Worm (Caenorhabditis elegans) whole organism, mixed stage, embryonic: ENCODE measurements around the gene F49F1.12.
A peak's percentile ranks its signal among the peaks of the same experiment; 100 is the strongest.
"Not testable (repeated sequence)": the region's sequence is repeated elsewhere in the genome, so short reads cannot be mapped to it uniquely, and the experiment has no call there.

Experiments
- bed-3 ChIP-seq: fragments of 200-800 bp; sonication (Bioruptor generic); optimal IDR thresholded peaks from 3 replicates; lab custom pipeline; 2018; ENCODE audit warnings: mild to moderate bottlenecking, missing genetic modification characterization, moderate library complexity, missing compliant biosample characterization
- blmp-1 ChIP-seq: fragments of 150-350 bp; optimal IDR thresholded peaks from 2 replicates; lab custom pipeline; 2014; ENCODE audit warnings: missing biosample characterization, missing genetic modification characterization
- ceh-39 ChIP-seq: fragments of 150-350 bp; optimal IDR thresholded peaks from 2 replicates; lab custom pipeline; 2014; ENCODE audit warnings: missing biosample characterization, missing genetic modification characterization
- ceh-43 ChIP-seq: fragments of 200-800 bp; sonication (Bioruptor generic); optimal IDR thresholded peaks from 2 replicates; lab custom pipeline; 2018; ENCODE audit warnings: mild to moderate bottlenecking, missing genetic modification characterization, moderate library complexity, missing compliant biosample characterization
- ceh-83 ChIP-seq: fragments of 200-800 bp; sonication (Bioruptor generic); optimal IDR thresholded peaks from 2 replicates; lab custom pipeline; 2018; ENCODE audit warnings: mild to moderate bottlenecking, missing genetic modification characterization, missing compliant biosample characterization
- ces-1 ChIP-seq: fragments of 150-350 bp; optimal IDR thresholded peaks from 2 replicates; lab custom pipeline; 2014; ENCODE audit warnings: missing biosample characterization, missing genetic modification reagents, missing genetic modification characterization
- cnd-1 ChIP-seq: fragments of 200-800 bp; sonication (Bioruptor generic); optimal IDR thresholded peaks from 2 replicates; lab custom pipeline; 2018; ENCODE audit warnings: mild to moderate bottlenecking, missing genetic modification characterization, missing compliant biosample characterization
- elt-1 ChIP-seq: sonication (generic microtip); optimal IDR thresholded peaks from 2 replicates; lab custom pipeline; 2017; ENCODE audit warnings: missing genetic modification characterization, mild to moderate bottlenecking, missing compliant biosample characterization, antibody characterized with exemption, moderate library complexity, borderline replicate concordance; ENCODE audit not compliant: insufficient read depth
- elt-3 ChIP-seq: fragments of 150-350 bp; optimal IDR thresholded peaks from 2 replicates; lab custom pipeline; 2014; ENCODE audit warnings: missing biosample characterization, missing genetic modification characterization
- lin-13 ChIP-seq: fragments of 150-350 bp; optimal IDR thresholded peaks from 2 replicates; lab custom pipeline; 2014; ENCODE audit warnings: missing biosample characterization, missing genetic modification characterization
- lin-32 ChIP-seq: fragments of 200-800 bp; sonication (Bioruptor generic); optimal IDR thresholded peaks from 2 replicates; lab custom pipeline; 2018; ENCODE audit warnings: mild to moderate bottlenecking, missing genetic modification characterization, missing compliant biosample characterization
- lsy-2 ChIP-seq: fragments of 150-350 bp; optimal IDR thresholded peaks from 2 replicates; lab custom pipeline; 2014; ENCODE audit warnings: missing biosample characterization, missing genetic modification characterization
- mab-5 ChIP-seq: fragments of 150-350 bp; optimal IDR thresholded peaks from 2 replicates; lab custom pipeline; 2014; ENCODE audit warnings: missing biosample characterization, missing genetic modification characterization
- mep-1 ChIP-seq: fragments of 150-350 bp; optimal IDR thresholded peaks from 2 replicates; lab custom pipeline; 2017; ENCODE audit warnings: missing biosample characterization, missing genetic modification reagents, missing genetic modification characterization, inconsistent platforms
- mls-2 ChIP-seq: sonication (generic microtip); optimal IDR thresholded peaks from 2 replicates; lab custom pipeline; 2016; ENCODE audit warnings: mild to moderate bottlenecking, missing genetic modification characterization, moderate library complexity, missing compliant biosample characterization
- nhr-12 ChIP-seq: fragments of 150-350 bp; optimal IDR thresholded peaks from 2 replicates; lab custom pipeline; 2014; ENCODE audit warnings: missing biosample characterization, missing genetic modification characterization
- nhr-2 ChIP-seq: fragments of 150-350 bp; optimal IDR thresholded peaks from 2 replicates; lab custom pipeline; 2014; ENCODE audit warnings: missing biosample characterization, missing genetic modification characterization
- nhr-237 ChIP-seq: fragments of 150-350 bp; optimal IDR thresholded peaks from 2 replicates; lab custom pipeline; 2014; ENCODE audit warnings: missing biosample characterization, missing genetic modification characterization
- nhr-28 ChIP-seq: fragments of 150-350 bp; optimal IDR thresholded peaks from 2 replicates; lab custom pipeline; 2014; ENCODE audit warnings: missing biosample characterization, missing genetic modification characterization
- sem-2 ChIP-seq: fragments of 200-800 bp; sonication (Bioruptor generic); optimal IDR thresholded peaks from 2 replicates; lab custom pipeline; 2018; ENCODE audit warnings: mild to moderate bottlenecking, missing genetic modification characterization, missing compliant biosample characterization
- snpc-4 ChIP-seq: fragments of 150-350 bp; optimal IDR thresholded peaks from 2 replicates; lab custom pipeline; 2014; ENCODE audit warnings: missing biosample characterization, missing genetic modification characterization
- sptf-1 ChIP-seq: sonication (generic microtip); optimal IDR thresholded peaks from 2 replicates; lab custom pipeline; 2017; ENCODE audit warnings: mild to moderate bottlenecking, missing genetic modification characterization, moderate library complexity, missing compliant biosample characterization
- tbx-8 ChIP-seq: fragments of 200-800 bp; sonication (Bioruptor generic); optimal IDR thresholded peaks from 2 replicates; lab custom pipeline; 2018; ENCODE audit warnings: mild to moderate bottlenecking, missing genetic modification characterization, moderate library complexity, missing compliant biosample characterization
- unc-120 ChIP-seq: sonication (generic microtip); optimal IDR thresholded peaks from 2 replicates; lab custom pipeline; 2017; ENCODE audit warnings: missing genetic modification characterization, missing compliant biosample characterization; ENCODE audit not compliant: poor library complexity, severe bottlenecking
- unc-62 ChIP-seq: fragments of 150-350 bp; optimal IDR thresholded peaks from 2 replicates; lab custom pipeline; 2014; ENCODE audit warnings: missing biosample characterization, missing genetic modification reagents, missing genetic modification characterization
- zip-8 ChIP-seq: fragments of 150-350 bp; optimal IDR thresholded peaks from 2 replicates; lab custom pipeline; 2014; ENCODE audit warnings: missing biosample characterization, missing genetic modification characterization
- ztf-11 ChIP-seq: fragments of 150-350 bp; optimal IDR thresholded peaks from 2 replicates; lab custom pipeline; 2014; ENCODE audit warnings: missing biosample characterization, missing genetic modification characterization

Gene F49F1.12

DNA sequence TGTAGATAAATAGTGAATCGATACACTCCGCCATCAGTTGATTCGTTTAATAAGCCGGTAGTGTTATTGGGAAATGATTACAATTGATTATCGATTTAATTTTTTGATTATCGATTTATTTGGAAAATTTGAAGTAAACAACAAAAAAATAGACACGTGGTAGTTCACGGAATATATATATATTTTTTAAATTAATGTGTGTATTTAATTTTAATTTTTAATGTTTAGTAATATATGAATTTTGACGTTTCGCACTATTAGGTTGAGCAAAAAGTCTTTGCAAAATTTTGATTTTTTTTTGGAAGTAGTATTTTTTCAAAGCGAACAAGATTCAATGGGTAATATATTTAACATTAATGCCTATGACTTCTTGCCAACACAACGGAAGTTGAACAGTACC lies at the start of gene F49F1.12:
F49F1.12 (minus strand) TSS at position 101 of the 400 bp plus-strand sequence.
- not testable (repeated sequence) for TF ChIP-seq nhr-12; bed-3 (GFP tag; lab: Kevin White, UChicago); nhr-2 (tag; lab: Kevin White, UChicago)

DNA sequence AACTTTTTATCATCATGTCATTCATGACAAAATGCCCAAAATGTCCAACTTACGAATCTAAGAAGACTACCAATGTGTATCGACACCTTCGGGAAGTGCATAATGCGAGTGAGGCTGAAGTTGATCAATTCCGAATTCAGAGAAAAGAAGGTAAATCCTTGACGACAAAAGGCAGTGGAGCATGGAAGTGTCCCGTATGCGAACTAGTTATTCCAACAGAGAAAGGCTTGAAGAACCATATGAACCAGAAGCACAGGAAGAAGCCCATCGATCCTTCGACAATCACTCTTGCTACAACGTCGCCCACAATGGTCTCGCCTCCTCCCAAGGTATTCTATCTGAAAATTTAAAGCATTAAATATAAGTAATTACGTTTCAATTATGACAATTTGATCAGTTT lies 43.2 kb upstream of the F49F1.12 start, which contains the start of gene K08D10.11:
K08D10.11 (minus strand) TSS at position 101 of the 400 bp plus-strand sequence.
- not testable (repeated sequence) for TF ChIP-seq lin-32; mep-1 (tag; lab: Kevin White, UChicago); ztf-11

DNA sequence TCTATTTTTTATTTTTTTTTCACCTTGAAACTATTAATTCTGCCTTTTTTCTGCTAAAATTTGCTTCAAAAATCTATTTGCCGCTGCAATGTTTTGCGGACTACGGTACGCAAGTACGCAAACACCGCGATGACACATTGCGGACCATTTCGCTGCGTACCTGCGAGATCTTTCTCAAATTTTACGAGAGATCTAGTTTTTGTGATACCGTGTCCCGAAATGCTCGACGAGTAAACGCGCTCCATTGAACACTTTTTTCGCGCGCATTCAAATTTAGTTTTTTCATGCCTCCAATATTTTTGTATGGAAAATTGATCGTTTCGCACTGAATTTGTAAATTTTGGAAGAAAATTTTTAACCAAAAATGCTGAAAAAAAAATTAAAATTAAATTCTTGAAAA lies 41.9 kb upstream of the F49F1.12 start:
- peak; percentile 62 for TF ChIP-seq lsy-2
- TF ChIP-seq, all 35 proteins: peak for 1; not testable (repeated sequence) for 34

DNA sequence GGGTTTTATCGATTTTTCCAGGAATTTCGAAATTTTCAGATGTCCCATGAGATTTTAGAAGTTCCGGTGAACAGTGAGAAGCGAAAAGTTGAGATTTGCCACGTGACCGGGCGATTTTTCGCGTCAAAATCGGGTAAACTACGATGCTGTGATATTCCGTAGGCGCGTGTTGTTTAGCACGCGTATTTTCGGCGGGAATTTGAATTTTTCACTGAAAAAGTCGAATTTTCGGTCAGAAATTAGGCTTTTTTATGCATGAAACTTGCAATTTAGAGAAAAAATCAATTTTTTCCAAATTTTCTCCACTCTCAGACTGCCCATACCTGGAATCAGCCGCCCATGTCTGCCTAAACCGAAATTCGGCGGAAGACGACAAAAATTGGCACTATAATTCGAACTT lies 35.5 kb upstream of the F49F1.12 start, which contains the start of gene tsen-34:
tsen-34 (plus strand) TSS at position 34 of the 400 bp plus-strand sequence.
- TF ChIP-seq nhr-2 (tag; lab: Kevin White, UChicago) (no peak), ceh-83 (GFP tag; lab: Kevin White, UChicago) (peak; percentile 2)

DNA sequence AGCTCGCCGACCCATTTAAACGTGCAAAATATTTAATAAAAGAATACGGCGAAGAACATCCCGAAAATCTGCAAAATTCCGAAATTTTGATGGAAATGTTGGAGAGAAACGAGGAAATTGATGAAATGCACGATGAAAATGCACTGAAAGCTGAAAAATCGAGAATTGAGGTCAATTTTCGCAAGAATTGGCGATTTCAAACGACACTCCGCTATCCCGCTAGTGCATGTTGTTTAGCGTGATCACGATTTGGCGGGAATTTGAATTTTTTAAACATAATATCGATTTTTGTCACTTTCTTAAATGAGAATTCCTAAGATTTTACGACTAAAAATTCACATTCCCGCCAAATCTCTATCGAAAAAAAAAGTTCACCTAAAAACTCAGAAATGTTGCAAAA lies 34.7 kb upstream of the F49F1.12 start:
- TF ChIP-seq unc-62 = no peak
- TF ChIP-seq elt-3 (tag; lab: Kevin White, UChicago) = no peak
- no peak for TF ChIP-seq ztf-11
- TF ChIP-seq mab-5 = no peak
- TF ChIP-seq snpc-4 (tag; lab: Kevin White, UChicago) = no peak
- no peak for TF ChIP-seq sem-2 (GFP tag; lab: Kevin White, UChicago)
- TF ChIP-seq ceh-83 (GFP tag; lab: Kevin White, UChicago) = no peak
- no peak for TF ChIP-seq elt-1
- TF ChIP-seq zip-8 = no peak
- TF ChIP-seq mep-1 (tag; lab: Kevin White, UChicago) = no peak
- TF ChIP-seq ceh-39 (tag; lab: Kevin White, UChicago) = no peak
- no peak for TF ChIP-seq lin-13
- TF ChIP-seq lsy-2 = no peak
- no peak for TF ChIP-seq nhr-2 (tag; lab: Kevin White, UChicago)
- TF ChIP-seq sptf-1 (tag; lab: Kevin White, UChicago) = no peak
- TF ChIP-seq tbx-8 (GFP tag; lab: Kevin White, UChicago) = no peak

DNA sequence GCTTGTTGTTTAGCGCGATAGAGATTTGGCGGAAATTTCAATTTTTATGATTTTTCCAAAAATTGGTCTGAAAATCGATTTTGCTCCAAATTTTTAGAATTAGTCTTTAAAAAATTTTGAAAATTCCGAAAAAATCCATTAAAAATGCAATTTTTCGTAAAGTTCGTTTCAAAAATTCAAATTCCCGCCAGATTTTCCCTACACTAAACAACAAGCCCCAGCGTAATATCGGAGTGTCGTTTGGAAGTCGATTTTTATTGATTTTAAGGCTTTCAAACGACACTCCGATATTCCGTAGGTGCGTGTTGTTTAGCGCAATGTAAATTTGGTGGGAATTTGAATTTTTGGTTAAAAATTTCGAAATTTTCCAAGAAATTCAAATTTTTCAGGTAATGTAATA lies 33.8 kb upstream of the F49F1.12 start:
- no peak for TF ChIP-seq nhr-12
- TF ChIP-seq unc-120 = no peak
- TF ChIP-seq ceh-83 (GFP tag; lab: Kevin White, UChicago) = no peak
- TF ChIP-seq nhr-2 (tag; lab: Kevin White, UChicago) = no peak
- no peak for TF ChIP-seq cnd-1 (tag; lab: Kevin White, UChicago)
- TF ChIP-seq ceh-43 (GFP tag; lab: Kevin White, UChicago) = no peak
- TF ChIP-seq nhr-237 (tag; lab: Kevin White, UChicago) = no peak

DNA sequence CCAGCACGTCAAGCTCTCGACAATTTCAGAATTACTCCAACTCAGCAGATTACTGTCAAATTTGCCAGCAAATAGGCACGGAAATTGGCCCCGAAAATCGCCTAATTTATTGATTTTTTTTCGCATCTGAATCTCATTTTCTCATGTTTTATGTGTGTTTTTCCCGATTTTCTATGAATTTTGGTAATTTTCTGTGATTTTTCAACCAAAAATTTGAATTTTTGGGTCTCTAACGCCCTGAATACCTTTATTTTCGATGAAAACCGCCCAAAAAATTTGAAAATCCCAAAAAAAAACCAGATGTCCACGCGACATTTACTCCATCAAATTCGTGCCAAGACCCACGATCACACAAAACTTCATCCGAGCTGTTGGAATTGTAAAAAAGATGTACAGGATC lies 33.2 kb upstream of the F49F1.12 start, which contains the start of gene dnj-15:
dnj-15 (plus strand) TSS at position 301 of the 400 bp plus-strand sequence.
- no peak for TF ChIP-seq nhr-12
- TF ChIP-seq blmp-1 = no peak
- TF ChIP-seq lin-32 = no peak
- no peak for TF ChIP-seq cnd-1 (tag; lab: Kevin White, UChicago)
- TF ChIP-seq bed-3 (GFP tag; lab: Kevin White, UChicago) = no peak
- no peak for TF ChIP-seq nhr-28 (tag; lab: Kevin White, UChicago)
- TF ChIP-seq sptf-1 (tag; lab: Kevin White, UChicago) = no peak
- TF ChIP-seq snpc-4 (tag; lab: Kevin White, UChicago) = no peak

DNA sequence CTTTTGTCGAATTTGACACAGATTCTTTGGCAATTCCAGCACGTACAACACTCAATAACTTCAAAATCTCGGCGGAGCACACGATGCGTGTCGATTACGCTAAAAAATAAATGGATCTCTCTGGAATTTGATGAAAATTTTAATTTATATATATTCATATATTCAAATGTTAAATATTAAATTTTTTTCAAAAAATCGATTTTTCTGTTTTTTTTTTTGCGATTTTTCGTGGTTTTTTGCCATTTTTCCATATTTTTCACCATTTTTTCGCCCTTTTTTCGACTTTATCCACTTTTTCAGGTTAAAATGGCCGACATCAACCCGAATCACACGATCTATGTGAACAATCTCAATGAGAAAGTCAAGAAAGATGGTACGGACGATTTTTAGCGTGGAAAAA lies 30.9 kb upstream of the F49F1.12 start, which contains the start of gene rnp-3:
rnp-3 (plus strand) TSS at position 301 of the 400 bp plus-strand sequence.
- no peak for TF ChIP-seq ces-1 (GFP tag; lab: Kevin White, UChicago)
- TF ChIP-seq snpc-4 (tag; lab: Kevin White, UChicago) = no peak
- TF ChIP-seq ceh-83 (GFP tag; lab: Kevin White, UChicago) = no peak
- TF ChIP-seq blmp-1 = no peak
- no peak for TF ChIP-seq mls-2 (tag; lab: Kevin White, UChicago)
- TF ChIP-seq bed-3 (GFP tag; lab: Kevin White, UChicago) = no peak
